Fruit fly (Drosophila melanogaster) whole organism, prepupa: Measurements from ENCODE around the gene CG5790.

Experiments used
- Blimp-1 ChIP-seq: fragments of 200-800 bp; sonication (Bioruptor generic); optimal IDR thresholded peaks from 3 replicates; lab custom pipeline; 2017; ENCODE audit warnings: missing biosample characterization, missing genetic modification characterization, mild to moderate bottlenecking, moderate library complexity, missing genetic modification reagents
- CG10631 ChIP-seq: fragments of 200-800 bp; sonication (Bioruptor generic); optimal IDR thresholded peaks from 2 replicates; lab custom pipeline; 2016; ENCODE audit warnings: missing biosample characterization, missing genetic modification characterization
- CG11762 ChIP-seq: fragments of 200-800 bp; sonication (Bioruptor generic); optimal IDR thresholded peaks from 3 replicates; lab custom pipeline; 2016; ENCODE audit warnings: missing biosample characterization, missing genetic modification characterization; ENCODE audit not compliant: insufficient read depth
- CG11902 ChIP-seq: fragments of 200-800 bp; sonication (Bioruptor generic); optimal IDR thresholded peaks from 3 replicates; lab custom pipeline; 2016; ENCODE audit warnings: missing biosample characterization, missing genetic modification characterization
- CG15336 ChIP-seq: fragments of 200-800 bp; sonication (Bioruptor generic); IDR thresholded peaks from 2 replicates; pipeline ENCODE4 v1.3.6; 2022; ENCODE audit warnings: missing biosample characterization, missing genetic modification characterization
- CG1621 ChIP-seq: fragments of 200-800 bp; sonication (Bioruptor generic); optimal IDR thresholded peaks from 3 replicates; lab custom pipeline; 2018; ENCODE audit warnings: missing biosample characterization, mild to moderate bottlenecking, missing genetic modification characterization
- CG3032 ChIP-seq: fragments of 200-800 bp; optimal IDR thresholded peaks from 2 replicates; lab custom pipeline; 2019; ENCODE audit warnings: missing biosample characterization, mild to moderate bottlenecking, missing genetic modification characterization, moderate library complexity
- CG31627 ChIP-seq: fragments of 200-800 bp; sonication (Bioruptor generic); optimal IDR thresholded peaks from 3 replicates; lab custom pipeline; 2016; ENCODE audit warnings: missing biosample characterization, missing genetic modification characterization
- CG32006 ChIP-seq: fragments of 200-800 bp; sonication (Bioruptor generic); optimal IDR thresholded peaks from 3 replicates; lab custom pipeline; 2017; ENCODE audit warnings: missing biosample characterization, mild to moderate bottlenecking, missing genetic modification characterization
- CG34406 ChIP-seq: fragments of 200-800 bp; sonication (Bioruptor generic); optimal IDR thresholded peaks from 3 replicates; lab custom pipeline; 2016; ENCODE audit warnings: missing biosample characterization, missing genetic modification characterization
- CG3919 ChIP-seq: fragments of 200-800 bp; sonication (Bioruptor generic); optimal IDR thresholded peaks from 3 replicates; lab custom pipeline; 2016; ENCODE audit warnings: missing biosample characterization, missing genetic modification characterization
- CG4318 ChIP-seq: fragments of 200-800 bp; sonication (Bioruptor generic); optimal IDR thresholded peaks from 3 replicates; lab custom pipeline; 2017; ENCODE audit warnings: missing biosample characterization, mild to moderate bottlenecking, missing genetic modification characterization
- CG6163 ChIP-seq: fragments of 200-800 bp; sonication (Bioruptor generic); IDR thresholded peaks from 3 replicates; pipeline ENCODE4 v1.3.6; 2022; ENCODE audit warnings: missing biosample characterization, missing genetic modification characterization
- CG6276 ChIP-seq: fragments of 200-800 bp; sonication (Bioruptor generic); optimal IDR thresholded peaks from 2 replicates; lab custom pipeline; 2017; ENCODE audit warnings: missing biosample characterization, mild to moderate bottlenecking, missing genetic modification characterization
- CG6792 ChIP-seq: fragments of 200-800 bp; sonication (Bioruptor generic); optimal IDR thresholded peaks from 3 replicates; lab custom pipeline; 2016; ENCODE audit warnings: missing biosample characterization, missing genetic modification characterization
- CG8119 ChIP-seq: fragments of 200-800 bp; sonication (Bioruptor generic); IDR thresholded peaks from 3 replicates; pipeline ENCODE4 v1.3.6; 2022; ENCODE audit warnings: missing biosample characterization, missing genetic modification characterization
- CG8319 ChIP-seq: fragments of 200-800 bp; sonication (Bioruptor generic); optimal IDR thresholded peaks from 3 replicates; lab custom pipeline; 2016; ENCODE audit warnings: missing biosample characterization, missing genetic modification characterization
- CG8632 ChIP-seq: fragments of 200-800 bp; sonication (Bioruptor generic); optimal IDR thresholded peaks from 3 replicates; lab custom pipeline; 2016; ENCODE audit warnings: missing biosample characterization, missing genetic modification characterization
- CG9139 ChIP-seq: fragments of 200-800 bp; sonication (Bioruptor generic); optimal IDR thresholded peaks from 3 replicates; lab custom pipeline; 2017; ENCODE audit warnings: missing biosample characterization, mild to moderate bottlenecking, missing genetic modification characterization
- Eip75B ChIP-seq: fragments of 200-800 bp; sonication (Bioruptor generic); optimal IDR thresholded peaks from 3 replicates; lab custom pipeline; 2016; ENCODE audit warnings: missing biosample characterization, missing genetic modification characterization
- Eip93F ChIP-seq: fragments of 200-800 bp; sonication (Bioruptor generic); optimal IDR thresholded peaks from 2 replicates; lab custom pipeline; 2016; ENCODE audit warnings: missing biosample characterization, mild to moderate bottlenecking, missing genetic modification characterization
- Ets21C ChIP-seq: fragments of 200-800 bp; sonication (Bioruptor generic); optimal IDR thresholded peaks from 3 replicates; lab custom pipeline; 2016; ENCODE audit warnings: missing biosample characterization, missing genetic modification characterization
- Ets96B ChIP-seq: fragments of 200-800 bp; optimal IDR thresholded peaks from 2 replicates; lab custom pipeline; 2019; ENCODE audit warnings: missing biosample characterization, mild to moderate bottlenecking, missing genetic modification characterization, moderate library complexity
- Gug ChIP-seq: fragments of 200-800 bp; sonication (Bioruptor generic); IDR thresholded peaks from 2 replicates; pipeline ENCODE4 v1.3.6; 2022; ENCODE audit warnings: missing biosample characterization, missing genetic modification characterization
- Hr38 ChIP-seq: sonication (Bioruptor generic); optimal IDR thresholded peaks from 2 replicates; lab custom pipeline; 2016; ENCODE audit warnings: missing biosample characterization, missing genetic modification characterization
- Hr4 ChIP-seq: fragments of 200-800 bp; sonication (Bioruptor generic); optimal IDR thresholded peaks from 3 replicates; lab custom pipeline; 2016; ENCODE audit warnings: missing biosample characterization, missing genetic modification characterization
- Lpt ChIP-seq: fragments of 200-800 bp; sonication (Bioruptor generic); optimal IDR thresholded peaks from 3 replicates; lab custom pipeline; 2016; ENCODE audit warnings: missing biosample characterization, missing genetic modification characterization
- Sox102F ChIP-seq: fragments of 200-800 bp; sonication (Bioruptor generic); optimal IDR thresholded peaks from 2 replicates; lab custom pipeline; 2016; ENCODE audit warnings: missing biosample characterization, mild to moderate bottlenecking, missing genetic modification characterization
- achi ChIP-seq: fragments of 200-800 bp; sonication (Bioruptor generic); optimal IDR thresholded peaks from 3 replicates; lab custom pipeline; 2016; ENCODE audit warnings: missing biosample characterization, missing genetic modification characterization
- cyc ChIP-seq: fragments of 200-800 bp; sonication (Bioruptor generic); optimal IDR thresholded peaks from 3 replicates; lab custom pipeline; 2016; ENCODE audit warnings: missing biosample characterization, missing genetic modification characterization
- dsx ChIP-seq: fragments of 200-800 bp; optimal IDR thresholded peaks from 3 replicates; lab custom pipeline; 2019; ENCODE audit warnings: missing biosample characterization, mild to moderate bottlenecking, missing genetic modification characterization, moderate library complexity; ENCODE audit not compliant: poor library complexity, severe bottlenecking
- esn ChIP-seq: fragments of 200-800 bp; sonication (Bioruptor generic); optimal IDR thresholded peaks from 2 replicates; lab custom pipeline; 2016; ENCODE audit warnings: missing biosample characterization, mild to moderate bottlenecking, missing genetic modification characterization, moderate library complexity
- fd59A ChIP-seq: fragments of 200-800 bp; sonication (Bioruptor generic); optimal IDR thresholded peaks from 2 replicates; lab custom pipeline; 2017; ENCODE audit warnings: missing biosample characterization, mild to moderate bottlenecking, missing genetic modification characterization, missing genetic modification reagents
- fkh ChIP-seq: fragments of 200-800 bp; sonication (Bioruptor generic); optimal IDR thresholded peaks from 3 replicates; lab custom pipeline; 2017; ENCODE audit warnings: missing biosample characterization, mild to moderate bottlenecking, missing genetic modification characterization, moderate library complexity
- net ChIP-seq: fragments of 200-800 bp; sonication (Bioruptor generic); optimal IDR thresholded peaks from 3 replicates; lab custom pipeline; 2016; ENCODE audit warnings: missing biosample characterization, missing genetic modification characterization
- pdm3 ChIP-seq: fragments of 200-800 bp; sonication (Bioruptor generic); optimal IDR thresholded peaks from 3 replicates; lab custom pipeline; 2016; ENCODE audit warnings: missing biosample characterization, missing genetic modification characterization
- spab ChIP-seq: fragments of 200-800 bp; sonication (Bioruptor generic); optimal IDR thresholded peaks from 2 replicates; lab custom pipeline; 2017; ENCODE audit warnings: missing biosample characterization, mild to moderate bottlenecking, missing genetic modification characterization, missing genetic modification reagents
- ss ChIP-seq, 2 experiments: fragments of 200-800 bp; sonication (Bioruptor generic); optimal IDR thresholded peaks; 2 replicates in 1 of 2; 3 replicates in 1 of 2; lab custom pipeline; 2017 to 2018; ENCODE audit warnings: mild to moderate bottlenecking in 2 of 2, missing biosample characterization in 2 of 2, missing genetic modification characterization in 2 of 2, moderate library complexity in 1 of 2
- topi ChIP-seq: fragments of 200-800 bp; sonication (Bioruptor generic); optimal IDR thresholded peaks from 3 replicates; lab custom pipeline; 2016; ENCODE audit warnings: missing biosample characterization, missing genetic modification characterization

CG5790 gene

DNA sequence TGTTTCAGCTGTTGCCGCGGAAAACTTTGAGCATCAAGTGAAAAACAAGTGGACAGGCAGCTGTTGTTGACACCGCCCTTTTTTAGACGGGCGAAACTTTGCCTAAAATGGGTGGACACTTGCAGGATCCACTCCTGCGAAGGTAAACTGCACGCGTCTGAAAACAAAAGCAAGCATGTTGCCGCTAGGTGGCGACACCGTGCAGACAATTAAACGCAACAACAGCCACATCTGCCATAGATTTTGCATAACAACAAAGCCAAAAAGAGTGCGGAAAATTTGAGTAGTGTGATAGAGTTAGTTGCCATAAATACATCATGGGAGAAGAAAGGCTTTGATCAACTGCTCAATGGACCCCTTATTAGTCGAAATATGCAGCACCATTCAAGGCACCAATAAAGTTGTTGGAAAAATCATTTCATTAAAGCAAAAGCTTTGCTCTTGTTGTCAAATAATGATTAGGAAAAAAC is at the start of gene CG5790:
TSS of gene CG5790 (plus strand) at position 420 of the 470 bp plus-strand sequence.
- TF ChIP-seq Eip75B (GFP tag; lab: Kevin White, UChicago) (no peak), dsx (GFP tag; lab: Kevin White, UChicago) (no peak), CG8319 (GFP tag; lab: Kevin White, UChicago) (no peak), CG9139 (GFP tag; lab: Kevin White, UChicago) (no peak), CG31627 (GFP tag; lab: Kevin White, UChicago) (no peak), Lpt (no peak), Ets21C (no peak), Eip93F (GFP tag; lab: Kevin White, UChicago) (no peak), esn (GFP tag; lab: Kevin White, UChicago) (no peak), fkh (GFP tag; lab: Kevin White, UChicago) (no peak), Blimp-1 (no peak), topi (GFP tag; lab: Kevin White, UChicago) (no peak), CG34406 (GFP tag; lab: Kevin White, UChicago) (no peak), CG3919 (no peak), Sox102F (GFP tag; lab: Kevin White, UChicago) (no peak)

DNA sequence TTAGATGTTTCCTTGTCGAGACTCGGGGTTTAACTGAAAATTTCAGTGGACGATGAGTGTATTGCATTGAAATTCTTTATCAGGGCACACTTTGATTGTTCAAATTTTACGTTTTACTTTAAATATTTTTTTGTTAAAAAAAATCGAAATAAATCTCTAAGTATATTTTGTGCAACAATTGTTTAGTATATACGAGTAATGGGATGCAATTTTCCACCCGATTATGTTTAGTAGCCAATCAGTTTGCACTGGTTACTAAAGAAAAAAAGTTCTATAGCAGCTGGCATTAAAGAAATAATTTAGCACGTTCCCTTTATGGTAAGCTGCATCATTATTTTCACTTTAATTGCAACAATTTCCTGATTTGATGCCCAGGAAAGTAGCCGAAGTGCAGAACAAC is 36.8 kb upstream of the CG5790 start, which contains the start of gene CG31788:
TSS of gene CG31788 (minus strand) at position 101 of the 400 bp plus-strand sequence.
- TF ChIP-seq CG11762 (GFP tag; lab: Kevin White, UChicago), result no peak
- TF ChIP-seq fd59A (GFP tag; lab: Kevin White, UChicago), result no peak
- no peak for TF ChIP-seq CG10631 (GFP tag; lab: Kevin White, UChicago)
- no peak for TF ChIP-seq ss (GFP tag; optimal IDR thresholded peaks at IDR 0.05; lab: Kevin White, UChicago)
- no peak for TF ChIP-seq CG32006 (GFP tag; lab: Kevin White, UChicago)
- no peak for TF ChIP-seq CG4318 (GFP tag; lab: Kevin White, UChicago)
- TF ChIP-seq Hr38 (GFP tag; lab: Kevin White, UChicago), result no peak
- no peak for TF ChIP-seq spab (GFP tag; lab: Kevin White, UChicago)
- no peak for TF ChIP-seq pdm3
- no peak for TF ChIP-seq dsx (GFP tag; lab: Kevin White, UChicago)
- TF ChIP-seq Ets21C, result no peak
- TF ChIP-seq CG11902, result no peak
- no peak for TF ChIP-seq CG15336 (GFP tag; lab: Robert Waterston, UW)
- no peak for TF ChIP-seq achi
- TF ChIP-seq CG6276 (GFP tag; lab: Kevin White, UChicago), result no peak
- TF ChIP-seq net (GFP tag; lab: Kevin White, UChicago), result no peak
- TF ChIP-seq Eip75B (GFP tag; lab: Kevin White, UChicago), result no peak
- TF ChIP-seq, all 60 proteins: peak for 0

DNA sequence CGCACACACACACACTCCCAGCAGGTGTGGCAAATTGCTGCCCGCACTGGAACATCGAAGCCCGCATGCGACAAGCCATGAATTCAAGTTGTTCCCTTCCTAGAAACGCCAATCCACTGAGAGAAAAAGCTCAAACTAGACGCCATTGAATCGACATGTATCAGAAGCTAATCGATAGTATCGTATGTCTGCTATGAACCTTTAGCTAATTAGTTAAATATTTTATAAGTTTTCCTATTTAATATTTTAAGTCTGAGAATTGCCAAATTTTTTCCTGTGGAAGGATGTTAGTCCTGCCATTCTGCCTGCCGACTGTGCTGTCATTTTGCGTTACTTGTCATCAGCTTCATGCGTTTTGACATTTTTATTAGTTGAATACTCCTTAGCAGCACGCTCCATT is 26.8 kb upstream of the CG5790 start:
- no peak for TF ChIP-seq CG1621 (tag; lab: Kevin White, UChicago)
- no peak for TF ChIP-seq cyc (GFP tag; lab: Kevin White, UChicago)
- no peak for TF ChIP-seq achi
- no peak for TF ChIP-seq Eip93F (GFP tag; lab: Kevin White, UChicago)
- TF ChIP-seq dsx (GFP tag; lab: Kevin White, UChicago), result no peak
- no peak for TF ChIP-seq Hr4
- TF ChIP-seq Ets96B (tag; lab: Kevin White, UChicago), result no peak
- TF ChIP-seq CG6163 (GFP tag; lab: Robert Waterston, UW), result no peak
- no peak for TF ChIP-seq topi (GFP tag; lab: Kevin White, UChicago)
- no peak for TF ChIP-seq CG6792
- no peak for TF ChIP-seq Ets21C
- no peak for TF ChIP-seq Gug
- TF ChIP-seq CG8632 (GFP tag; lab: Kevin White, UChicago), result no peak
- no peak for TF ChIP-seq fd59A (GFP tag; lab: Kevin White, UChicago)
- TF ChIP-seq CG10631 (GFP tag; lab: Kevin White, UChicago), result no peak
- no peak for TF ChIP-seq CG8119 (GFP tag; lab: Robert Waterston, UW)
- no peak for TF ChIP-seq Lpt
- no peak for TF ChIP-seq CG3032 (tag; lab: Kevin White, UChicago)
- TF ChIP-seq CG8319 (GFP tag; lab: Kevin White, UChicago), result no peak
- TF ChIP-seq Eip75B (GFP tag; lab: Kevin White, UChicago), result no peak
